Fruit fly (Drosophila melanogaster) whole organism, embryonic: Measurements from ENCODE around the gene SREBP.

Experiments used
- CG10462 ChIP-seq: fragments of 200-800 bp; sonication (Bioruptor generic); optimal IDR thresholded peaks from 2 replicates; lab custom pipeline; 2016; ENCODE audit warnings: missing biosample characterization, missing genetic modification characterization
- CG13123 ChIP-seq: fragments of 200-800 bp; sonication (Bioruptor generic); optimal IDR thresholded peaks from 2 replicates; lab custom pipeline; 2016; ENCODE audit warnings: missing biosample characterization, missing genetic modification characterization
- CG14667 ChIP-seq: fragments of 200-800 bp; sonication (Bioruptor generic); IDR thresholded peaks from 2 replicates; pipeline ENCODE4 v1.3.6; 2022; ENCODE audit warnings: missing biosample characterization, missing genetic modification characterization
- CG15514 ChIP-seq: fragments of 200-800 bp; sonication (Bioruptor generic); optimal IDR thresholded peaks from 3 replicates; lab custom pipeline; 2017; ENCODE audit warnings: missing biosample characterization, missing genetic modification characterization, mild to moderate bottlenecking, moderate library complexity, missing genetic modification reagents
- CG16815 ChIP-seq: fragments of 200-800 bp; sonication (Bioruptor generic); optimal IDR thresholded peaks from 3 replicates; lab custom pipeline; 2017; ENCODE audit warnings: missing biosample characterization, mild to moderate bottlenecking, missing genetic modification characterization
- CG17361 ChIP-seq: fragments of 200-800 bp; sonication (Bioruptor generic); IDR thresholded peaks from 3 replicates; pipeline ENCODE4 v1.3.6; 2022; ENCODE audit warnings: missing biosample characterization, missing genetic modification characterization
- CG1792 ChIP-seq: fragments of 200-800 bp; sonication (Bioruptor generic); optimal IDR thresholded peaks from 2 replicates; lab custom pipeline; 2016; ENCODE audit warnings: missing biosample characterization, missing genetic modification characterization
- CG2116 ChIP-seq: fragments of 200-800 bp; sonication (Bioruptor generic); optimal IDR thresholded peaks from 3 replicates; lab custom pipeline; 2018; ENCODE audit warnings: missing biosample characterization, mild to moderate bottlenecking, missing genetic modification characterization
- CG31365 ChIP-seq: fragments of 200-800 bp; sonication (Bioruptor generic); optimal IDR thresholded peaks from 2 replicates; lab custom pipeline; 2018; ENCODE audit warnings: missing biosample characterization, mild to moderate bottlenecking, missing genetic modification characterization
- CG3838 ChIP-seq: fragments of 200-800 bp; sonication (Bioruptor generic); optimal IDR thresholded peaks from 3 replicates; lab custom pipeline; 2016; ENCODE audit warnings: missing biosample characterization, missing genetic modification characterization
- CG42726 ChIP-seq: fragments of 200-800 bp; sonication (Bioruptor generic); IDR thresholded peaks from 2 replicates; pipeline ENCODE4 v1.3.6; 2022; ENCODE audit warnings: missing biosample characterization, missing genetic modification characterization; ENCODE audit not compliant: partially characterized antibody
- CG6683 ChIP-seq: fragments of 200-800 bp; sonication (Bioruptor generic); optimal IDR thresholded peaks from 2 replicates; lab custom pipeline; 2017; ENCODE audit warnings: missing biosample characterization, mild to moderate bottlenecking, missing genetic modification characterization, missing genetic modification reagents
- CG6813 ChIP-seq: fragments of 200-800 bp; sonication (Bioruptor generic); optimal IDR thresholded peaks from 2 replicates; lab custom pipeline; 2017; ENCODE audit warnings: missing biosample characterization, missing genetic modification characterization, mild to moderate bottlenecking, moderate library complexity, missing genetic modification reagents
- CG8388 ChIP-seq: fragments of 200-800 bp; sonication (Bioruptor generic); optimal IDR thresholded peaks from 2 replicates; lab custom pipeline; 2019; ENCODE audit warnings: missing biosample characterization, mild to moderate bottlenecking, missing genetic modification characterization, moderate library complexity
- CG9727 ChIP-seq: fragments of 200-800 bp; sonication (Bioruptor generic); optimal IDR thresholded peaks from 3 replicates; lab custom pipeline; 2017; ENCODE audit warnings: missing biosample characterization, mild to moderate bottlenecking, missing genetic modification characterization
- CG9932 ChIP-seq: fragments of 200-800 bp; sonication (Bioruptor generic); IDR thresholded peaks from 2 replicates; pipeline ENCODE4 v1.3.6; 2022; ENCODE audit warnings: missing biosample characterization, missing genetic modification characterization
- Camta ChIP-seq: fragments of 200-800 bp; sonication (Bioruptor generic); optimal IDR thresholded peaks from 2 replicates; lab custom pipeline; 2016; ENCODE audit warnings: missing biosample characterization, missing genetic modification characterization
- Dad ChIP-seq: fragments of 200-800 bp; sonication (Bioruptor generic); optimal IDR thresholded peaks from 3 replicates; lab custom pipeline; 2016; ENCODE audit warnings: missing biosample characterization, missing genetic modification characterization
- Doc2 ChIP-seq: fragments of 200-800 bp; sonication (Bioruptor generic); IDR thresholded peaks from 2 replicates; pipeline ENCODE4 v1.3.6; 2022; ENCODE audit warnings: missing biosample characterization, missing genetic modification characterization
- Dp ChIP-seq: fragments of 200-800 bp; sonication (Bioruptor generic); optimal IDR thresholded peaks from 2 replicates; lab custom pipeline; 2018; ENCODE audit warnings: missing biosample characterization, mild to moderate bottlenecking, missing genetic modification characterization, moderate library complexity
- Elba2 ChIP-seq: fragments of 200-800 bp; sonication (Bioruptor generic); optimal IDR thresholded peaks from 3 replicates; lab custom pipeline; 2016; ENCODE audit warnings: missing biosample characterization, missing genetic modification characterization
- Hr3 ChIP-seq: fragments of 200-800 bp; sonication (Bioruptor generic); optimal IDR thresholded peaks from 3 replicates; lab custom pipeline; 2016; ENCODE audit warnings: missing biosample characterization, missing genetic modification characterization
- Hr78 ChIP-seq, 2 experiments: fragments of 200-800 bp in 1 of 2; fragments of >200 bp in 1 of 2; sonication (Bioruptor generic) in 1 of 2; optimal IDR thresholded peaks; 2 replicates each; lab custom pipeline; 2017 to 2019; ENCODE audit warnings: missing biosample characterization in 2 of 2, missing genetic modification characterization in 2 of 2, mild to moderate bottlenecking in 1 of 2, moderate library complexity in 1 of 2
- PHDP ChIP-seq: fragments of 200-800 bp; sonication (Bioruptor generic); optimal IDR thresholded peaks from 3 replicates; lab custom pipeline; 2018; ENCODE audit warnings: missing biosample characterization, mild to moderate bottlenecking, missing genetic modification characterization, moderate library complexity
- Poxn ChIP-seq: fragments of 200-800 bp; sonication (Bioruptor generic); IDR thresholded peaks from 2 replicates; pipeline ENCODE4 v1.3.6; 2022; ENCODE audit warnings: missing biosample characterization, missing genetic modification characterization
- Ravus ChIP-seq: fragments of 200-800 bp; sonication (Bioruptor generic); IDR thresholded peaks from 2 replicates; pipeline ENCODE4 v1.3.6; 2022; ENCODE audit warnings: missing biosample characterization, missing genetic modification characterization
- Rfx ChIP-seq: fragments of 200-800 bp; sonication (Bioruptor generic); IDR thresholded peaks from 2 replicates; pipeline ENCODE4 v1.3.6; 2022; ENCODE audit warnings: missing biosample characterization, missing genetic modification characterization
- Rx ChIP-seq: fragments of 200-800 bp; sonication (Bioruptor generic); IDR thresholded peaks from 2 replicates; pipeline ENCODE4 v1.3.6; 2022; ENCODE audit warnings: missing biosample characterization, missing genetic modification characterization
- Spps ChIP-seq: fragments of 200-800 bp; sonication (Bioruptor generic); optimal IDR thresholded peaks from 2 replicates; lab custom pipeline; 2018; ENCODE audit warnings: missing biosample characterization, mild to moderate bottlenecking, missing genetic modification characterization
- abd-A ChIP-seq: fragments of 200-800 bp; sonication (Bioruptor generic); optimal IDR thresholded peaks from 3 replicates; lab custom pipeline; 2019; ENCODE audit warnings: missing biosample characterization, mild to moderate bottlenecking, missing genetic modification characterization, moderate library complexity
- aop ChIP-seq: fragments of 200-800 bp; sonication (Bioruptor generic); IDR thresholded peaks from 2 replicates; pipeline ENCODE4 v1.3.6; 2022; ENCODE audit warnings: missing biosample characterization, missing genetic modification characterization
- ash1 ChIP-seq: fragments of 200-800 bp; sonication (Bioruptor generic); optimal IDR thresholded peaks from 2 replicates; lab custom pipeline; 2018; ENCODE audit warnings: missing biosample characterization, mild to moderate bottlenecking, missing genetic modification characterization
- ato ChIP-seq: fragments of 200-800 bp; sonication (Bioruptor generic); IDR thresholded peaks from 2 replicates; pipeline ENCODE4 v1.3.6; 2022; ENCODE audit warnings: missing biosample characterization, missing genetic modification characterization; ENCODE audit not compliant: partially characterized antibody
- br ChIP-seq: fragments of >200 bp; optimal IDR thresholded peaks from 2 replicates; lab custom pipeline; 2017
- chinmo ChIP-seq: fragments of 200-800 bp; sonication (Bioruptor generic); IDR thresholded peaks from 4 replicates; pipeline ENCODE4 v1.3.6; 2022; ENCODE audit warnings: missing biosample characterization, missing genetic modification characterization; ENCODE audit not compliant: partially characterized antibody
- en ChIP-seq: fragments of 200-800 bp; sonication (Bioruptor generic); optimal IDR thresholded peaks from 2 replicates; lab custom pipeline; 2016; ENCODE audit warnings: missing biosample characterization, missing genetic modification characterization
- ewg ChIP-seq: fragments of 200-800 bp; sonication (Bioruptor generic); optimal IDR thresholded peaks from 3 replicates; lab custom pipeline; 2017; ENCODE audit warnings: mild to moderate bottlenecking, missing biosample characterization, missing genetic modification reagents, missing genetic modification characterization
- hbn ChIP-seq: fragments of 200-800 bp; sonication (Bioruptor generic); IDR thresholded peaks from 2 replicates; pipeline ENCODE4 v1.3.6; 2022; ENCODE audit warnings: missing biosample characterization, missing genetic modification characterization; ENCODE audit not compliant: partially characterized antibody
- knrl ChIP-seq: fragments of 200-800 bp; sonication (Bioruptor generic); IDR thresholded peaks from 3 replicates; pipeline ENCODE4 v1.3.6; 2022; ENCODE audit warnings: missing biosample characterization, missing genetic modification characterization; ENCODE audit not compliant: partially characterized antibody
- lilli ChIP-seq: fragments of 200-800 bp; sonication (Bioruptor generic); optimal IDR thresholded peaks from 3 replicates; lab custom pipeline; 2016; ENCODE audit warnings: missing biosample characterization, missing genetic modification characterization
- pros ChIP-seq: fragments of 200-800 bp; sonication (Bioruptor generic); optimal IDR thresholded peaks from 3 replicates; lab custom pipeline; 2019; ENCODE audit warnings: missing biosample characterization, mild to moderate bottlenecking, missing genetic modification characterization, moderate library complexity
- salm ChIP-seq: fragments of 200-800 bp; sonication (Bioruptor generic); optimal IDR thresholded peaks from 2 replicates; lab custom pipeline; 2018; ENCODE audit warnings: missing biosample characterization, mild to moderate bottlenecking, missing genetic modification characterization
- scrt ChIP-seq: fragments of 200-800 bp; sonication (Bioruptor generic); optimal IDR thresholded peaks from 2 replicates; lab custom pipeline; 2018; ENCODE audit warnings: missing biosample characterization, mild to moderate bottlenecking, missing genetic modification characterization, moderate library complexity
- slp2 ChIP-seq: fragments of 200-800 bp; sonication (Bioruptor generic); optimal IDR thresholded peaks from 2 replicates; lab custom pipeline; 2016; ENCODE audit warnings: missing biosample characterization, missing genetic modification characterization
- sna ChIP-seq: fragments of 200-800 bp; sonication (Bioruptor generic); IDR thresholded peaks from 2 replicates; pipeline ENCODE4 v1.3.6; 2022; ENCODE audit warnings: missing biosample characterization, missing genetic modification characterization; ENCODE audit not compliant: partially characterized antibody
- tup ChIP-seq: fragments of 200-800 bp; sonication (Bioruptor generic); optimal IDR thresholded peaks from 2 replicates; lab custom pipeline; 2016; ENCODE audit warnings: missing biosample characterization, mild to moderate bottlenecking, missing genetic modification characterization, moderate library complexity
- unc-4 ChIP-seq: fragments of 200-800 bp; sonication (Bioruptor generic); IDR thresholded peaks from 2 replicates; pipeline ENCODE4 v1.3.6; 2022; ENCODE audit warnings: missing biosample characterization, missing genetic modification characterization; ENCODE audit not compliant: partially characterized antibody
- usp ChIP-seq: fragments of >200 bp; optimal IDR thresholded peaks from 2 replicates; lab custom pipeline; 2017; ENCODE audit warnings: missing biosample characterization, missing genetic modification characterization
- vnd ChIP-seq: fragments of 200-800 bp; sonication (Bioruptor generic); IDR thresholded peaks from 3 replicates; pipeline ENCODE4 v1.3.6; 2022; ENCODE audit warnings: missing biosample characterization, missing genetic modification characterization; ENCODE audit not compliant: partially characterized antibody

Gene SREBP

dm6 chr3L:19817807-19818531 lies 24.2 kb downstream of the SREBP start, which contains the start of the genes Fibp and Deaf1 (continued):
- TF ChIP-seq Hr78 (GFP tag; optimal IDR thresholded peaks at IDR 0.05; lab: Kevin White, UChicago) (no peak), Ravus (GFP tag; lab: Robert Waterston, UW) (no peak; the same call in 1 of the 2 replicates), CG42726 (GFP tag; lab: Robert Waterston, UW) (peak; percentile 99), en (no peak), CG3838 (GFP tag; lab: Kevin White, UChicago) (peak; percentile 11), CG9932 (peak; percentile 96), Dad (GFP tag; lab: Kevin White, UChicago) (peak; percentile 79), hbn (GFP tag; lab: Robert Waterston, UW) (peak; percentile 95), Elba2 (GFP tag; lab: Kevin White, UChicago) (peak; percentile 95), usp (GFP tag; lab: Kevin White, UChicago) (no peak), slp2 (GFP tag; lab: Kevin White, UChicago) (peak; percentile 51), pros (GFP tag; lab: Kevin White, UChicago) (no peak), CG16815 (GFP tag; lab: Kevin White, UChicago) (peak; percentile 74), Rx (GFP tag; lab: Robert Waterston, UW) (no peak; the same call in 1 of the 2 replicates), CG9727 (GFP tag; lab: Kevin White, UChicago) (peak; percentile 83), ash1 (GFP tag; lab: Kevin White, UChicago) (no peak), CG6683 (GFP tag; lab: Kevin White, UChicago) (peak; percentile 16), CG1792 (GFP tag; lab: Kevin White, UChicago) (peak; percentile 46), sna (peak; percentile 94), Doc2 (GFP tag; lab: Robert Waterston, UW) (no peak), Rfx (GFP tag; lab: Robert Waterston, UW) (peak; percentile 82), ewg (GFP tag; lab: Kevin White, UChicago) (peak; percentile 99), salm (tag; lab: Kevin White, UChicago) (no peak), br (lab: Kevin White, UChicago) (no peak), knrl (GFP tag; lab: Robert Waterston, UW) (peak; percentile 99), Dp (GFP tag; lab: Kevin White, UChicago) (peak; percentile 2), PHDP (tag; lab: Kevin White, UChicago) (peak; percentile 68), Camta (GFP tag; lab: Kevin White, UChicago) (peak; percentile 77), CG10462 (peak; percentile 46), tup (GFP tag; lab: Kevin White, UChicago) (no peak), lilli (GFP tag; lab: Kevin White, UChicago) (peak; percentile 89), chinmo (peak; percentile 98), aop (no peak), Spps (tag; lab: Kevin White, UChicago) (no peak), Poxn (GFP tag; lab: Robert Waterston, UW) (no peak), CG15514 (peak; percentile 96), ato (GFP tag; lab: Robert Waterston, UW) (peak; percentile 95), unc-4 (GFP tag; lab: Robert Waterston, UW) (peak; percentile 92), CG17361 (GFP tag; lab: Robert Waterston, UW) (peak; percentile 92), CG2116 (GFP tag; lab: Kevin White, UChicago) (peak; percentile 69), CG8388 (GFP tag; lab: Kevin White, UChicago) (peak; percentile 33), scrt (GFP tag; lab: Kevin White, UChicago) (peak; percentile 29), CG31365 (tag; lab: Kevin White, UChicago) (no peak), Hr3 (GFP tag; lab: Kevin White, UChicago) (peak; percentile 86), CG13123 (GFP tag; lab: Kevin White, UChicago) (peak; percentile 63), CG14667 (GFP tag; lab: Robert Waterston, UW) (peak; percentile 55; the same call in 1 of the 2 replicates), CG6813 (GFP tag; lab: Kevin White, UChicago) (no peak), vnd (GFP tag; lab: Robert Waterston, UW) (peak; percentile 99), abd-A (tag; lab: Kevin White, UChicago) (no peak)
